Fruit fly (Drosophila melanogaster) whole organism, embryonic: ENCODE data around the gene Gr61a.
A peak's percentile ranks its signal among the peaks of the same experiment; 100 is the strongest.

Source experiments
- Antp ChIP-seq: fragments of 200-800 bp; sonication (Bioruptor generic); optimal IDR thresholded peaks from 3 replicates; lab custom pipeline; 2016; ENCODE audit warnings: missing biosample characterization, missing genetic modification characterization
- B-H2 ChIP-seq: fragments of 200-800 bp; sonication (Bioruptor generic); optimal IDR thresholded peaks from 2 replicates; lab custom pipeline; 2018; ENCODE audit warnings: missing biosample characterization, mild to moderate bottlenecking, missing genetic modification characterization
- CG12104 ChIP-seq: fragments of 200-800 bp; sonication (Bioruptor generic); optimal IDR thresholded peaks from 3 replicates; lab custom pipeline; 2016; ENCODE audit warnings: missing biosample characterization, missing genetic modification characterization
- CG12155 ChIP-seq: fragments of 200-800 bp; sonication (Bioruptor generic); optimal IDR thresholded peaks from 3 replicates; lab custom pipeline; 2016; ENCODE audit warnings: missing biosample characterization, missing genetic modification characterization
- CG13775 ChIP-seq: fragments of 200-800 bp; sonication (Bioruptor generic); optimal IDR thresholded peaks from 3 replicates; lab custom pipeline; 2017; ENCODE audit warnings: missing biosample characterization, mild to moderate bottlenecking, missing genetic modification characterization
- CG14441 ChIP-seq: fragments of 200-800 bp; sonication (Bioruptor generic); IDR thresholded peaks from 2 replicates; pipeline ENCODE4 v1.3.6; 2022; ENCODE audit warnings: missing biosample characterization, missing genetic modification characterization
- CG15601 ChIP-seq: fragments of 200-800 bp; sonication (Bioruptor generic); optimal IDR thresholded peaks from 3 replicates; lab custom pipeline; 2019; ENCODE audit warnings: missing biosample characterization, mild to moderate bottlenecking, missing genetic modification characterization, moderate library complexity
- CG17612 ChIP-seq: fragments of 200-800 bp; sonication (Bioruptor generic); IDR thresholded peaks from 2 replicates; pipeline ENCODE4 v1.3.6; 2022; ENCODE audit warnings: missing biosample characterization, missing genetic modification characterization
- CG18262 ChIP-seq: fragments of 200-800 bp; optimal IDR thresholded peaks from 3 replicates; lab custom pipeline; 2019; ENCODE audit warnings: missing biosample characterization, mild to moderate bottlenecking, missing genetic modification characterization, moderate library complexity
- CG18764 ChIP-seq: fragments of 200-800 bp; sonication (Bioruptor generic); optimal IDR thresholded peaks from 3 replicates; lab custom pipeline; 2016; ENCODE audit warnings: missing biosample characterization, missing genetic modification characterization
- CG2202 ChIP-seq: fragments of 200-800 bp; sonication (Bioruptor generic); optimal IDR thresholded peaks from 2 replicates; lab custom pipeline; 2018; ENCODE audit warnings: missing biosample characterization, mild to moderate bottlenecking, missing genetic modification characterization
- CG30431 ChIP-seq: fragments of 200-800 bp; sonication (Bioruptor generic); optimal IDR thresholded peaks from 2 replicates; lab custom pipeline; 2017; ENCODE audit warnings: missing biosample characterization, missing genetic modification characterization
- CG3995 ChIP-seq: fragments of 200-800 bp; sonication (Bioruptor generic); optimal IDR thresholded peaks from 3 replicates; lab custom pipeline; 2016; ENCODE audit warnings: missing biosample characterization, missing genetic modification characterization
- CG6654 ChIP-seq: fragments of 200-800 bp; sonication (Bioruptor generic); optimal IDR thresholded peaks from 2 replicates; lab custom pipeline; 2017; ENCODE audit warnings: missing biosample characterization, mild to moderate bottlenecking, missing genetic modification characterization
- CG6813 ChIP-seq: fragments of 200-800 bp; sonication (Bioruptor generic); optimal IDR thresholded peaks from 2 replicates; lab custom pipeline; 2017; ENCODE audit warnings: missing biosample characterization, missing genetic modification characterization, mild to moderate bottlenecking, moderate library complexity, missing genetic modification reagents
- CG7271 ChIP-seq: fragments of 200-800 bp; sonication (Bioruptor generic); optimal IDR thresholded peaks from 2 replicates; lab custom pipeline; 2018; ENCODE audit warnings: missing biosample characterization, mild to moderate bottlenecking, missing genetic modification characterization, moderate library complexity
- CG8388 ChIP-seq: fragments of 200-800 bp; sonication (Bioruptor generic); optimal IDR thresholded peaks from 2 replicates; lab custom pipeline; 2019; ENCODE audit warnings: missing biosample characterization, mild to moderate bottlenecking, missing genetic modification characterization, moderate library complexity
- CG9609 ChIP-seq: fragments of 200-800 bp; sonication (Bioruptor generic); optimal IDR thresholded peaks from 3 replicates; lab custom pipeline; 2016; ENCODE audit warnings: missing biosample characterization, missing genetic modification characterization
- CHES-1-like ChIP-seq: fragments of 200-800 bp; sonication (Bioruptor generic); optimal IDR thresholded peaks from 2 replicates; lab custom pipeline; 2016; ENCODE audit warnings: missing biosample characterization, missing genetic modification characterization
- Chrac-16 ChIP-seq: fragments of 200-800 bp; sonication (Bioruptor generic); optimal IDR thresholded peaks from 3 replicates; lab custom pipeline; 2016; ENCODE audit warnings: missing biosample characterization, missing genetic modification characterization
- CkIIα-i1 ChIP-seq: fragments of 200-800 bp; sonication (Bioruptor generic); IDR thresholded peaks from 2 replicates; pipeline ENCODE4 v1.3.6; 2022; ENCODE audit warnings: missing biosample characterization, missing genetic modification characterization
- Dbx ChIP-seq: fragments of 200-800 bp; sonication (Bioruptor generic); IDR thresholded peaks from 3 replicates; pipeline ENCODE4 v1.3.6; 2022; ENCODE audit warnings: missing biosample characterization, missing genetic modification characterization
- H2.0 ChIP-seq: fragments of 200-800 bp; sonication (Bioruptor generic); IDR thresholded peaks from 2 replicates; pipeline ENCODE4 v1.3.6; 2022; ENCODE audit warnings: missing biosample characterization, missing genetic modification characterization
- HLH54F ChIP-seq: fragments of 200-800 bp; sonication (Bioruptor generic); optimal IDR thresholded peaks from 3 replicates; lab custom pipeline; 2016; ENCODE audit warnings: missing biosample characterization, missing genetic modification characterization
- Hr3 ChIP-seq: fragments of 200-800 bp; sonication (Bioruptor generic); optimal IDR thresholded peaks from 3 replicates; lab custom pipeline; 2016; ENCODE audit warnings: missing biosample characterization, missing genetic modification characterization
- Mes4 ChIP-seq: fragments of 200-800 bp; sonication (Bioruptor generic); optimal IDR thresholded peaks from 2 replicates; lab custom pipeline; 2016; ENCODE audit warnings: missing biosample characterization, missing genetic modification characterization
- Nf-YB ChIP-seq: fragments of 200-800 bp; sonication (Bioruptor generic); optimal IDR thresholded peaks from 3 replicates; lab custom pipeline; 2019; ENCODE audit warnings: missing biosample characterization, mild to moderate bottlenecking, missing genetic modification characterization, moderate library complexity
- Six4 ChIP-seq: fragments of 200-800 bp; sonication (Bioruptor generic); optimal IDR thresholded peaks from 2 replicates; lab custom pipeline; 2016; ENCODE audit warnings: missing biosample characterization, missing genetic modification characterization
- Usf ChIP-seq: fragments of 200-800 bp; sonication (Bioruptor generic); optimal IDR thresholded peaks from 2 replicates; lab custom pipeline; 2017; ENCODE audit warnings: missing genotype, missing biosample characterization, missing genetic modification characterization
- abd-A ChIP-seq: fragments of 200-800 bp; sonication (Bioruptor generic); optimal IDR thresholded peaks from 3 replicates; lab custom pipeline; 2019; ENCODE audit warnings: missing biosample characterization, mild to moderate bottlenecking, missing genetic modification characterization, moderate library complexity
- ac ChIP-seq: fragments of 200-800 bp; sonication (Bioruptor generic); optimal IDR thresholded peaks from 3 replicates; lab custom pipeline; 2017; ENCODE audit warnings: missing biosample characterization, mild to moderate bottlenecking, missing genetic modification characterization
- ap ChIP-seq: fragments of 200-800 bp; sonication (Bioruptor generic); IDR thresholded peaks from 2 replicates; pipeline ENCODE4 v1.3.6; 2022; ENCODE audit warnings: missing biosample characterization, missing genetic modification characterization
- crp ChIP-seq, 2 experiments: fragments of 200-800 bp; sonication (Bioruptor generic); optimal IDR thresholded peaks; 2 replicates in 1 of 2; 3 replicates in 1 of 2; lab custom pipeline; 2017; ENCODE audit warnings: missing biosample characterization in 2 of 2, missing genetic modification characterization in 2 of 2, mild to moderate bottlenecking in 1 of 2, moderate library complexity in 1 of 2
- disco-r ChIP-seq: fragments of 200-800 bp; sonication (Bioruptor generic); optimal IDR thresholded peaks from 2 replicates; lab custom pipeline; 2016; ENCODE audit warnings: missing biosample characterization, missing genetic modification characterization
- dm ChIP-seq: fragments of 200-800 bp; sonication (Bioruptor generic); optimal IDR thresholded peaks from 3 replicates; lab custom pipeline; 2016; ENCODE audit warnings: missing biosample characterization, missing genetic modification characterization
- ftz-f1 ChIP-seq: fragments of 200-800 bp; sonication (Bioruptor generic); optimal IDR thresholded peaks from 2 replicates; lab custom pipeline; 2016; ENCODE audit warnings: missing biosample characterization, missing genetic modification characterization
- insv ChIP-seq, 2 experiments: fragments of 200-800 bp; sonication (Bioruptor generic); optimal IDR thresholded peaks; 3 replicates each; lab custom pipeline; 2016 to 2018; ENCODE audit warnings: missing biosample characterization in 2 of 2, missing genetic modification characterization in 2 of 2
- klu ChIP-seq: fragments of 200-800 bp; sonication (Bioruptor generic); IDR thresholded peaks from 2 replicates; pipeline ENCODE4 v1.3.6; 2022; ENCODE audit warnings: missing biosample characterization, missing genetic modification characterization
- knrl ChIP-seq: fragments of 200-800 bp; sonication (Bioruptor generic); IDR thresholded peaks from 3 replicates; pipeline ENCODE4 v1.3.6; 2022; ENCODE audit warnings: missing biosample characterization, missing genetic modification characterization; ENCODE audit not compliant: partially characterized antibody
- lbe ChIP-seq: fragments of 200-800 bp; sonication (Bioruptor generic); optimal IDR thresholded peaks from 2 replicates; lab custom pipeline; 2016; ENCODE audit warnings: missing biosample characterization, mild to moderate bottlenecking, missing genetic modification characterization
- maf-S ChIP-seq: fragments of 200-800 bp; sonication (Bioruptor generic); optimal IDR thresholded peaks from 2 replicates; lab custom pipeline; 2016; ENCODE audit warnings: missing biosample characterization, missing genetic modification characterization
- mam ChIP-seq: fragments of 200-800 bp; sonication (Bioruptor generic); optimal IDR thresholded peaks from 3 replicates; lab custom pipeline; 2016; ENCODE audit warnings: missing biosample characterization, missing genetic modification characterization
- nau ChIP-seq: fragments of 200-800 bp; sonication (Bioruptor generic); optimal IDR thresholded peaks from 3 replicates; lab custom pipeline; 2017; ENCODE audit warnings: missing biosample characterization, mild to moderate bottlenecking, missing genetic modification characterization, missing genetic modification reagents
- rib ChIP-seq: fragments of 200-800 bp; sonication (Bioruptor generic); IDR thresholded peaks from 2 replicates; pipeline ENCODE4 v1.3.6; 2022; ENCODE audit warnings: missing biosample characterization, missing genetic modification characterization
- row ChIP-seq: fragments of 200-800 bp; sonication (Bioruptor generic); IDR thresholded peaks from 3 replicates; pipeline ENCODE4 v1.3.6; 2022; ENCODE audit warnings: missing biosample characterization, missing genetic modification characterization
- run ChIP-seq: fragments of 200-800 bp; sonication (Bioruptor generic); optimal IDR thresholded peaks from 3 replicates; lab custom pipeline; 2018; ENCODE audit warnings: missing biosample characterization, mild to moderate bottlenecking, missing genetic modification characterization
- seq ChIP-seq: fragments of 200-800 bp; sonication (Bioruptor generic); IDR thresholded peaks from 2 replicates; pipeline ENCODE4 v1.3.6; 2022; ENCODE audit warnings: missing biosample characterization, missing genetic modification characterization
- sug ChIP-seq: fragments of 200-800 bp; optimal IDR thresholded peaks from 2 replicates; lab custom pipeline; 2019; ENCODE audit warnings: missing biosample characterization, mild to moderate bottlenecking, missing genetic modification characterization, moderate library complexity
- tx ChIP-seq: fragments of 200-800 bp; sonication (Bioruptor generic); optimal IDR thresholded peaks from 2 replicates; lab custom pipeline; 2016; ENCODE audit warnings: missing biosample characterization, missing genetic modification characterization
- zen2 ChIP-seq: fragments of 200-800 bp; sonication (Bioruptor generic); IDR thresholded peaks from 3 replicates; pipeline ENCODE4 v1.3.6; 2022; ENCODE audit warnings: missing biosample characterization, missing genetic modification characterization; ENCODE audit not compliant: partially characterized antibody

Gene Gr61a

DNA sequence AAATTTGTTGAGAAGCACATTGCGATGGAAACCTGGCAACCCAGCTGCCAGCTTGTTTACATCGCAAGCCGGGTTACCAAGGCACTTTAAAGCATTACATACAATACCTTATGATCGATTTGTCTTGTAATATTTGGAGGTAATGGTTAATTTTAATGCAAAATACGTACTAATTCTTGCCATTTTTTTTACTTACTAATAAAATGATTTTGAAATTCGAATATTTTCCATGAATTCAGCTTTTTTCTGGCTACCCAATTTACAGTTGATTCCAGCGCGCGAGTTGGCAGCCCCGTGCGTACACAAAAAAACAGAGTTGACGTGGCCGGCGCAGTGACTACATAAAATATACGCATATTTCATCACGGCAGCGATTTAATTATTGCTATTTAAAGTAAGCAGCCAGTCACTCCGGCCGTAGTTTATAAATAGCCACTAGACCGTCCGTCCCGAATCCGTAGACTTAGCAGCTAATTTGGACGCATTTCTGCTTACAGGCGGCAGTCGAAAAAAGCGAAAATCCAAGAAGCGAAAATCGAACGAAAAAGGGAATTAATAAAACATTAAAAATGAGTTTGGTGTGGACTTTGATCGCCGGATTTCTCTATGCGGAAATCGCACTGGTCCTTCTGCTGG is 3.6 kb upstream of the Gr61a start, which contains the start of the genes CG13901 and CG13887 (continued):
- TF ChIP-seq Usf (peak; percentile 79), CG18262 (tag; lab: Kevin White, UChicago) (peak; percentile 88), Antp (GFP tag; lab: Kevin White, UChicago) (peak; percentile 90), CG14441 (GFP tag; lab: Robert Waterston, UW) (peak; percentile 92), CkIIα-i1 (GFP tag; lab: Robert Waterston, UW) (no peak), mam (peak; percentile 96), ac (GFP tag; lab: Kevin White, UChicago) (no peak), CG13775 (GFP tag; lab: Kevin White, UChicago) (peak; percentile 89), CG12104 (GFP tag; lab: Kevin White, UChicago) (peak; percentile 82), Dbx (GFP tag; lab: Robert Waterston, UW) (peak; percentile 88), CG15601 (tag; lab: Kevin White, UChicago) (peak; percentile 90), CG6654 (GFP tag; lab: Kevin White, UChicago) (peak; percentile 45), dm (GFP tag; lab: Kevin White, UChicago) (peak; percentile 94), ftz-f1 (GFP tag; lab: Kevin White, UChicago) (peak; percentile 61), rib (peak; percentile 69), knrl (0 out of 3 replicates have a peak, but pooled peaks have one; percentile 54), abd-A (tag; lab: Kevin White, UChicago) (no peak), CG3995 (GFP tag; lab: Kevin White, UChicago) (peak; percentile 87), lbe (GFP tag; lab: Kevin White, UChicago) (peak; percentile 84), Nf-YB (GFP tag; lab: Kevin White, UChicago) (peak; percentile 70), zen2 (GFP tag; lab: Robert Waterston, UW) (no peak), tx (GFP tag; lab: Kevin White, UChicago) (peak; percentile 95), klu (GFP tag; lab: Robert Waterston, UW) (peak; percentile 82), H2.0 (GFP tag; lab: Robert Waterston, UW) (peak; percentile 84), seq (peak; percentile 79), CG18764 (peak; percentile 87), B-H2 (peak; percentile 93), nau (GFP tag; lab: Kevin White, UChicago) (no peak), Chrac-16 (GFP tag; lab: Kevin White, UChicago) (peak; percentile 94), run (tag; lab: Kevin White, UChicago) (peak; percentile 67), Six4 (GFP tag; lab: Kevin White, UChicago) (peak; percentile 82), HLH54F (peak; percentile 95), maf-S (GFP tag; lab: Kevin White, UChicago) (peak; percentile 92), CG8388 (GFP tag; lab: Kevin White, UChicago) (peak; percentile 83), CG9609 (GFP tag; lab: Kevin White, UChicago) (peak; percentile 95), Mes4 (peak; percentile 75), CG2202 (peak; percentile 78), CHES-1-like (GFP tag; lab: Kevin White, UChicago) (peak; percentile 94), disco-r (peak; percentile 84), crp (GFP tag; optimal IDR thresholded peaks at IDR 0.05; lab: Kevin White, UChicago) (peak in 1 of 2 experiments; percentile 70), row (GFP tag; lab: Robert Waterston, UW) (peak; percentile 97), ap (peak; percentile 81), CG6813 (GFP tag; lab: Kevin White, UChicago) (peak; percentile 75), insv (GFP tag; optimal IDR thresholded peaks at IDR 0.05; lab: Kevin White, UChicago) (peak in 1 of 2 experiments; percentile 59), CG7271 (tag; lab: Kevin White, UChicago) (peak; percentile 78), CG17612 (GFP tag; lab: Robert Waterston, UW) (peak; percentile 67), sug (peak; percentile 92), Hr3 (GFP tag; lab: Kevin White, UChicago) (peak; percentile 93), CG30431 (GFP tag; lab: Kevin White, UChicago) (peak; percentile 67), CG12155 (GFP tag; lab: Kevin White, UChicago) (peak; percentile 91)
